Worm (Caenorhabditis elegans) whole organism, late embryonic: ENCODE results near the gene cytb-5.1.

ENCODE experiments used
- nhr-11 ChIP-seq: fragments of 150-350 bp; optimal IDR thresholded peaks from 2 replicates; lab custom pipeline; 2014; ENCODE audit warnings: missing biosample characterization, missing genetic modification characterization
- rnt-1 ChIP-seq: sonication (generic microtip); optimal IDR thresholded peaks from 2 replicates; lab custom pipeline; 2016; ENCODE audit warnings: missing genetic modification characterization, missing compliant biosample characterization

DNA sequence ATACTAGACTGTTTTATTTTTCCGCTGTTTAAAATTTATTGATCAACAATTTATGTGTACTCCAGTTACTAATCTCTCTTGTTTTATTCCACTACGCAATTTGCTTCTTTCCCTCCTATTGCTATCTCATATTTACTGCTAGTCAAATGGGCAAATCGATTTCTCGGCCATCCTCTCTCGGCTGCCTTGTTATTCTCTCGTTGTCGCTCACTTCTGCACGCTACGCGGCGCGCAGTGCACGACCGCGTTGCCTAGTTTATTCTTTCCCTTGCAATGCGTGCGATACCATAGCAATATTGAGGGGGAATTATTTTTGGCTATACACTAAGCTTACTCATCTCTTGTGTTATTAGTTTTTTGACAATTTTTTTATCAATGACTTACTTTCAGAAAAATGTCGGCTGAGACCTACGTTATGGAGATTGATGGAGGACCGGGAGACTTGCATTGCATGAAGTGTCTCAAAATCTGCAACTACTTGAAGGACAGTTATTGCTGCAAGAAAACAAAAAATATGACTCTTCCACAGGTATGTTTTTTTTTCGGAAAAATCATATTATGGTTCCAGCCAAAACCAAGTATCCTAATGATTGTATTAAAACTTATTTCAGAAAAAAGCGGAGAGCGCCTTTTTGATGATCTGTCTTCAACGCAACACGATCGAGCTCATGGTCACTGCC is 24.1 kb upstream of the cytb-5.1 start, which contains the start of gene F48F7.6:
- TF ChIP-seq nhr-11 (tag; lab: Kevin White, UChicago) (no peak), rnt-1 (tag; lab: Kevin White, UChicago) (no peak)
